Worm (Caenorhabditis elegans) whole organism, L3 larva: Measurements from ENCODE around the gene W09C2.9.
"Not testable (repeated sequence)": the region's sequence is repeated elsewhere in the genome, so short reads cannot be mapped to it uniquely, and the experiment has no call there.

ENCODE experiments used
- R02D3.7 ChIP-seq: fragments of 150-350 bp; optimal IDR thresholded peaks from 2 replicates; lab custom pipeline; 2014; ENCODE audit warnings: missing biosample characterization, missing genetic modification characterization
- aly-2 ChIP-seq: fragments of 150-350 bp; optimal IDR thresholded peaks from 2 replicates; lab custom pipeline; 2014; ENCODE audit warnings: missing biosample characterization, missing genetic modification characterization
- ama-1 ChIP-seq: fragments of 150-350 bp; optimal IDR thresholded peaks from 2 replicates; lab custom pipeline; 2018
- ceh-16 ChIP-seq: sonication (generic microtip); optimal IDR thresholded peaks from 2 replicates; lab custom pipeline; 2017; ENCODE audit warnings: missing biosample characterization, missing genetic modification characterization
- ceh-28 ChIP-seq: fragments of 150-350 bp; optimal IDR thresholded peaks from 2 replicates; lab custom pipeline; 2014; ENCODE audit warnings: missing biosample characterization, missing genetic modification reagents, missing genetic modification characterization
- ceh-82 ChIP-seq: fragments of 150-350 bp; optimal IDR thresholded peaks from 2 replicates; lab custom pipeline; 2014; ENCODE audit warnings: missing biosample characterization, missing genetic modification characterization
- ceh-9 ChIP-seq: sonication (generic microtip); optimal IDR thresholded peaks from 2 replicates; lab custom pipeline; 2018; ENCODE audit warnings: missing biosample characterization, missing genetic modification characterization
- egl-27 ChIP-seq: sonication (generic microtip); optimal IDR thresholded peaks from 4 replicates; lab custom pipeline; 2017; ENCODE audit warnings: missing biosample characterization, missing genetic modification reagents, missing genetic modification characterization
- egl-5 ChIP-seq: fragments of 150-350 bp; optimal IDR thresholded peaks from 2 replicates; lab custom pipeline; 2017; ENCODE audit warnings: missing biosample characterization, missing genetic modification reagents, missing genetic modification characterization, inconsistent platforms
- elt-1 ChIP-seq: fragments of 150-350 bp; optimal IDR thresholded peaks from 2 replicates; lab custom pipeline; 2014; ENCODE audit warnings: missing biosample characterization, missing genetic modification characterization
- elt-2 ChIP-seq: sonication (generic microtip); optimal IDR thresholded peaks from 2 replicates; lab custom pipeline; 2016; ENCODE audit warnings: missing genetic modification reagents, mild to moderate bottlenecking, missing genetic modification characterization, missing compliant biosample characterization
- elt-3 ChIP-seq, 3 experiments: fragments of 150-350 bp in 1 of 3; sonication (generic microtip) in 2 of 3; optimal IDR thresholded peaks; 2 replicates in 2 of 3; 4 replicates in 1 of 3; lab custom pipeline; 2014 to 2017; ENCODE audit warnings: missing biosample characterization in 3 of 3, missing genetic modification characterization in 3 of 3
- eor-1 ChIP-seq, 2 experiments: fragments of 150-350 bp; optimal IDR thresholded peaks; 2 replicates each; lab custom pipeline; 2014 to 2018; ENCODE audit warnings: missing biosample characterization in 2 of 2, missing genetic modification characterization in 2 of 2
- fkh-10 ChIP-seq: sonication (generic microtip); optimal IDR thresholded peaks from 2 replicates; lab custom pipeline; 2017; ENCODE audit warnings: missing biosample characterization, missing genetic modification reagents, missing genetic modification characterization
- fkh-2 ChIP-seq: fragments of 150-350 bp; optimal IDR thresholded peaks from 2 replicates; lab custom pipeline; 2014; ENCODE audit warnings: missing biosample characterization, missing genetic modification reagents, missing genetic modification characterization
- fos-1 ChIP-seq: fragments of 150-350 bp; optimal IDR thresholded peaks from 2 replicates; lab custom pipeline; 2014; ENCODE audit warnings: missing biosample characterization, missing genetic modification characterization
- hmg-11 ChIP-seq: sonication (generic microtip); optimal IDR thresholded peaks from 2 replicates; lab custom pipeline; 2016; ENCODE audit warnings: missing genetic modification characterization, missing compliant biosample characterization
- jun-1 ChIP-seq: fragments of 150-350 bp; optimal IDR thresholded peaks from 2 replicates; lab custom pipeline; 2014; ENCODE audit warnings: missing biosample characterization, missing genetic modification reagents, missing genetic modification characterization
- lin-15B ChIP-seq: fragments of 150-350 bp; optimal IDR thresholded peaks from 2 replicates; lab custom pipeline; 2014; ENCODE audit warnings: missing biosample characterization, missing genetic modification characterization
- mml-1 ChIP-seq: fragments of 150-350 bp; sonication (generic microtip); optimal IDR thresholded peaks from 3 replicates; lab custom pipeline; 2014; ENCODE audit warnings: missing biosample characterization, missing genetic modification characterization
- nhr-11 ChIP-seq: fragments of 150-350 bp; optimal IDR thresholded peaks from 2 replicates; lab custom pipeline; 2014; ENCODE audit warnings: missing biosample characterization, missing genetic modification characterization
- nhr-12 ChIP-seq: fragments of 150-350 bp; optimal IDR thresholded peaks from 2 replicates; lab custom pipeline; 2014; ENCODE audit warnings: missing biosample characterization, missing genetic modification characterization
- nhr-237 ChIP-seq: fragments of 150-350 bp; optimal IDR thresholded peaks from 2 replicates; lab custom pipeline; 2014; ENCODE audit warnings: missing biosample characterization, missing genetic modification characterization
- nhr-25 ChIP-seq: sonication (generic microtip); optimal IDR thresholded peaks from 2 replicates; lab custom pipeline; 2017; ENCODE audit warnings: missing biosample characterization, missing genetic modification characterization
- nhr-28 ChIP-seq: fragments of 150-350 bp; optimal IDR thresholded peaks from 2 replicates; lab custom pipeline; 2014; ENCODE audit warnings: missing biosample characterization, missing genetic modification characterization
- nhr-76 ChIP-seq: fragments of 150-350 bp; sonication (generic microtip); optimal IDR thresholded peaks from 5 replicates; lab custom pipeline; 2014; ENCODE audit warnings: missing biosample characterization, missing genetic modification characterization
- nhr-77 ChIP-seq: fragments of 150-350 bp; optimal IDR thresholded peaks from 2 replicates; lab custom pipeline; 2014; ENCODE audit warnings: missing biosample characterization, missing genetic modification characterization
- pha-4 ChIP-seq: fragments of 150-350 bp; optimal IDR thresholded peaks from 2 replicates; lab custom pipeline; 2014; ENCODE audit warnings: missing biosample characterization, missing genetic modification reagents, missing genetic modification characterization
- pqm-1 ChIP-seq: fragments of 150-350 bp; optimal IDR thresholded peaks from 2 replicates; lab custom pipeline; 2017; ENCODE audit warnings: missing biosample characterization, missing genetic modification characterization, inconsistent platforms
- skn-1 ChIP-seq: fragments of 150-350 bp; optimal IDR thresholded peaks from 2 replicates; lab custom pipeline; 2014; ENCODE audit warnings: missing biosample characterization, missing genetic modification characterization
- snpc-4 ChIP-seq: fragments of 150-350 bp; optimal IDR thresholded peaks from 2 replicates; lab custom pipeline; 2014; ENCODE audit warnings: missing biosample characterization, missing genetic modification characterization
- tbx-2 ChIP-seq: sonication (generic microtip); optimal IDR thresholded peaks from 2 replicates; lab custom pipeline; 2016; ENCODE audit warnings: mild to moderate bottlenecking, missing genetic modification characterization, missing compliant biosample characterization
- unc-39 ChIP-seq: sonication (generic microtip); optimal IDR thresholded peaks from 4 replicates; lab custom pipeline; 2017; ENCODE audit warnings: missing biosample characterization, missing genetic modification characterization
- unc-62 ChIP-seq: fragments of 150-350 bp; sonication (generic microtip); optimal IDR thresholded peaks from 4 replicates; lab custom pipeline; 2014; ENCODE audit warnings: missing biosample characterization, missing genetic modification reagents, missing genetic modification characterization

Gene W09C2.9

ce11 chrIV:9609095-9609494, 14.1 kb downstream of the W09C2.9 start:
- TF ChIP-seq aly-2 (tag; lab: Kevin White, UChicago) = no peak
- TF ChIP-seq fos-1 = no peak
- no peak for TF ChIP-seq fkh-2
- no peak for TF ChIP-seq unc-62 (GFP tag; lab: Kevin White, UChicago)
- peak; percentile 93 for TF ChIP-seq elt-1 (tag; lab: Kevin White, UChicago)
- TF ChIP-seq jun-1 = no peak
- no peak for TF ChIP-seq nhr-11 (tag; lab: Kevin White, UChicago)
- peak; percentile 55 for TF ChIP-seq nhr-25 (tag; lab: Kevin White, UChicago)
- no peak for TF ChIP-seq pqm-1
- no peak for TF ChIP-seq hmg-11

DNA sequence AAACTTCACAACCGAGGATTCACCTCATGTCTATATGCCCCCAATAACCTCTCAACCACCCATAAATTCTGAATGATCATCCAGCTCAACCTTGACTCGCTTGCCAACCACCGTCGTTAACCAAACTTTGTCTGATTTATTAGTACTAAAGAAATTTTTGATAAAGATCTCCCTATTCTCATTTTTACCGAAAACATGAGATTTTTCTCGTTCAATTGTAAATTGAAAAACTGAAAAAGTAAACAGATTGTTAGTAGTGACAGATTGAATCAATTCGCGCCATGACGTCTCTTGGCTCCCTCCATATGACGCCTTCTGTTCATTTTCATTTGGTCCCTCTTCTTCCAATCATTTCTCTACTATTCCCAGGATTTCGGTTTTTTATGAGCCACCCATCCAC, 15.2 kb downstream of the W09C2.9 start:
- TF ChIP-seq ceh-16 (tag; lab: Kevin White, UChicago) (no peak), elt-1 (tag; lab: Kevin White, UChicago) (peak; percentile 98)

- no peak for TF ChIP-seq nhr-76 (tag; lab: Kevin White, UChicago)
- TF ChIP-seq egl-27 (tag; lab: Kevin White, UChicago) = no peak
- no peak for TF ChIP-seq elt-3 (tag; optimal IDR thresholded peaks at IDR 0.05; lab: Kevin White, UChicago)
- TF ChIP-seq skn-1 (tag; lab: Kevin White, UChicago) = no peak
- no peak for TF ChIP-seq ama-1 (lab: Kevin White, UChicago)
- no peak for TF ChIP-seq ceh-82 (tag; lab: Kevin White, UChicago)
- no peak for TF ChIP-seq egl-5 (tag; lab: Kevin White, UChicago)
- no peak for TF ChIP-seq fkh-2
- TF ChIP-seq tbx-2 = no peak
- TF ChIP-seq pha-4 (tag; lab: Kevin White, UChicago) = no peak
- no peak for TF ChIP-seq snpc-4
These were observed 21.6 kb downstream of the W09C2.9 start, which contains the start of gene aat-1 for ce11 chrIV:9601595-9601994. Gene aat-1 (minus strand): TSS chrIV:9601695.

- TF ChIP-seq nhr-12 (tag; lab: Kevin White, UChicago); snpc-4; elt-2: not testable (repeated sequence)
These were observed 27.3 kb downstream of the W09C2.9 start, which contains the start of the genes F27C8.3 and F27C8.2 for ce11 chrIV:9595779-9596406. Gene F27C8.3 (minus strand): TSS chrIV:9595879. Gene F27C8.2 (plus strand): TSS chrIV:9596356.

DNA sequence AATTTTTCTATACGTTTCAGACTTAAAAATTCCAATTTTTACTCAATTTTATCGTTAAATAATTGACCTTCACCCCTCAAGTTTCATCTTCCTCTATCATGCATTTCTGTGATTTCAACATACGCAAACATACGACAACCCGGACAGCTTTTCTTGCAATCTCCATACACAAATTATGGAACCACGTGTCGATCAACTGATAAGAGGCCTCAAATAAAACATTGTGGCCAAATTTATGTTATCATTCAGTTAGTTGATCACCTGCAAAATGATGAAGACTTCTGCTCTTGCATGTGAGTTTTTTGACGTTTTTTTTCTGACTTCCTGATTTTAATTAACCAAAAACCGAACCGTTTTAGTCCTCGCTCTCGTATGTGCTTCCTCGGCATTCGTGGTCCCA, 29.7 kb downstream of the W09C2.9 start, which contains the start of gene spp-18:
spp-18 (plus strand) TSS at position 257 of the 400 bp plus-strand sequence.
- TF ChIP-seq fkh-2 = no peak
- no peak for TF ChIP-seq egl-27 (tag; lab: Kevin White, UChicago)
- TF ChIP-seq pqm-1 = peak; percentile 56
- TF ChIP-seq ceh-82 (tag; lab: Kevin White, UChicago) = no peak
- TF ChIP-seq nhr-76 (tag; lab: Kevin White, UChicago) = no peak
- TF ChIP-seq nhr-237 (tag; lab: Kevin White, UChicago) = no peak
- TF ChIP-seq ceh-16 (tag; lab: Kevin White, UChicago) = no peak
- no peak for TF ChIP-seq fkh-10 (GFP tag; lab: Kevin White, UChicago)
- no peak for TF ChIP-seq unc-39 (tag; lab: Kevin White, UChicago)
- TF ChIP-seq elt-2 = peak; percentile 87
- TF ChIP-seq skn-1 (tag; lab: Kevin White, UChicago) = no peak
- TF ChIP-seq lin-15B (tag; lab: Kevin White, UChicago) = no peak
- no peak for TF ChIP-seq nhr-12 (tag; lab: Kevin White, UChicago)

ce11 chrIV:9592413-9592812, 30.8 kb downstream of the W09C2.9 start, which contains the start of gene pei-1:
Gene pei-1 (minus strand): TSS chrIV:9592513.
- no peak for TF ChIP-seq nhr-77 (tag; lab: Kevin White, UChicago)
- no peak for TF ChIP-seq nhr-28 (tag; lab: Kevin White, UChicago)
- TF ChIP-seq mml-1 (tag; lab: Kevin White, UChicago) = no peak
- TF ChIP-seq elt-2 = no peak
- no peak for TF ChIP-seq nhr-237 (tag; lab: Kevin White, UChicago)
- TF ChIP-seq ceh-9 (tag; lab: Kevin White, UChicago) = no peak
- no peak for TF ChIP-seq skn-1 (tag; lab: Kevin White, UChicago)
- no peak for TF ChIP-seq ceh-82 (tag; lab: Kevin White, UChicago)
- TF ChIP-seq ceh-16 (tag; lab: Kevin White, UChicago) = no peak
- TF ChIP-seq pqm-1 = no peak
- TF ChIP-seq eor-1 (tag; optimal IDR thresholded peaks at IDR 0.05; lab: Kevin White, UChicago) = no peak
- no peak for TF ChIP-seq elt-1 (tag; lab: Kevin White, UChicago)
- no peak for TF ChIP-seq fkh-2
- TF ChIP-seq egl-5 (tag; lab: Kevin White, UChicago) = no peak
- no peak for TF ChIP-seq ceh-28 (tag; lab: Kevin White, UChicago)
- no peak for TF ChIP-seq nhr-25 (tag; lab: Kevin White, UChicago)
- TF ChIP-seq ama-1 (lab: Kevin White, UChicago) = no peak
- no peak for TF ChIP-seq hmg-11
- TF ChIP-seq R02D3.7 (tag; lab: Kevin White, UChicago) = no peak
